Worm (Caenorhabditis elegans) whole organism, L2 larva: ENCODE data around the gene inx-8.

Experiments
- F13H6.1 ChIP-seq: sonication (generic microtip); optimal IDR thresholded peaks from 2 replicates; lab custom pipeline; 2016; ENCODE audit warnings: missing genetic modification characterization, missing compliant biosample characterization
- blmp-1 ChIP-seq: sonication (generic microtip); optimal IDR thresholded peaks from 2 replicates; lab custom pipeline; 2017; ENCODE audit warnings: missing genetic modification characterization, mild to moderate bottlenecking, missing compliant biosample characterization, antibody characterized with exemption, moderate library complexity; ENCODE audit not compliant: insufficient read depth
- crh-2 ChIP-seq: sonication (generic microtip); optimal IDR thresholded peaks from 2 replicates; lab custom pipeline; 2017; ENCODE audit warnings: missing biosample characterization, missing genetic modification characterization
- lin-13 ChIP-seq: fragments of 150-350 bp; optimal IDR thresholded peaks from 2 replicates; lab custom pipeline; 2014; ENCODE audit warnings: missing biosample characterization, missing genetic modification reagents, missing genetic modification characterization
- nhr-11 ChIP-seq: fragments of 150-350 bp; optimal IDR thresholded peaks from 2 replicates; lab custom pipeline; 2014; ENCODE audit warnings: missing biosample characterization, missing genetic modification characterization
- nhr-12 ChIP-seq: fragments of 150-350 bp; optimal IDR thresholded peaks from 2 replicates; lab custom pipeline; 2014; ENCODE audit warnings: missing biosample characterization, missing genetic modification characterization
- nhr-237 ChIP-seq: fragments of 150-350 bp; optimal IDR thresholded peaks from 2 replicates; lab custom pipeline; 2014; ENCODE audit warnings: missing biosample characterization, missing genetic modification characterization
- unc-62 ChIP-seq: fragments of 150-350 bp; optimal IDR thresholded peaks from 2 replicates; lab custom pipeline; 2014; ENCODE audit warnings: missing biosample characterization, missing genetic modification reagents, missing genetic modification characterization
- ztf-11 ChIP-seq: sonication (generic microtip); optimal IDR thresholded peaks from 2 replicates; lab custom pipeline; 2017; ENCODE audit warnings: missing biosample characterization, missing genetic modification characterization
- ztf-4 ChIP-seq: fragments of 150-350 bp; optimal IDR thresholded peaks from 2 replicates; lab custom pipeline; 2014; ENCODE audit warnings: missing biosample characterization, missing genetic modification characterization

DNA sequence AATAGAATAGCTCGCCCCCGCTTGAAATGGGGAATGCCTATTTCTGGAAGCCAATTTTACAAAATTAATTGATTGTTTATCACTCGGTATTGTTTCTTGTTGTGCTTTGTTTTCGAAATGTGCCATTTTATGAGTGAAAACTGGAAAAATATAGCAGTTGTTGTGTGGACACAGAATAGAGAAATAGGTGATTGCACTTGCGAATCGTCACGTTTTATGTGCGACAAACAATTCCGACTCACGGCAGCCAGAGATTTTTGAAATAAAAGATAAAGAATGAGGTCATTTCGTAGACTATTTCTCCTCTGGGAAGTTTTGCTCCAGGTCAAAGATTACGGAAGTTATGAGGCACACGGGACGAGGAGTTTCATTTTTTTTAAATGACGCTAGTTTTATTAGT, 26.7 kb upstream of the inx-8 start:
- no peak for TF ChIP-seq ztf-4 (tag; lab: Kevin White, UChicago)
- no peak for TF ChIP-seq blmp-1 (tag; lab: Kevin White, UChicago)
- no peak for TF ChIP-seq crh-2 (tag; lab: Kevin White, UChicago)
- no peak for TF ChIP-seq nhr-12 (tag; lab: Kevin White, UChicago)
- TF ChIP-seq nhr-237 (tag; lab: Kevin White, UChicago), result no peak
- TF ChIP-seq unc-62 (GFP tag; lab: Kevin White, UChicago), result no peak
- no peak for TF ChIP-seq ztf-11 (tag; lab: Kevin White, UChicago)
- TF ChIP-seq F13H6.1 (tag; lab: Kevin White, UChicago), result peak; percentile 19
- TF ChIP-seq lin-13, result no peak
- TF ChIP-seq nhr-11 (tag; lab: Kevin White, UChicago), result no peak
